Fruit fly (Drosophila melanogaster) whole organism, embryonic: ENCODE results near the gene beag.

Experiments used
- CG10366 ChIP-seq: fragments of 200-800 bp; sonication (Bioruptor generic); IDR thresholded peaks from 2 replicates; pipeline ENCODE4 v1.3.6; 2022; ENCODE audit warnings: missing biosample characterization, missing genetic modification characterization
- CG10462 ChIP-seq: fragments of 200-800 bp; sonication (Bioruptor generic); optimal IDR thresholded peaks from 2 replicates; lab custom pipeline; 2016; ENCODE audit warnings: missing biosample characterization, missing genetic modification characterization
- CG14014 ChIP-seq: fragments of 200-800 bp; sonication (Bioruptor generic); IDR thresholded peaks from 2 replicates; pipeline ENCODE4 v1.3.6; 2022; ENCODE audit warnings: missing biosample characterization, missing genetic modification characterization
- CG15601 ChIP-seq: fragments of 200-800 bp; sonication (Bioruptor generic); optimal IDR thresholded peaks from 3 replicates; lab custom pipeline; 2019; ENCODE audit warnings: missing biosample characterization, mild to moderate bottlenecking, missing genetic modification characterization, moderate library complexity
- CG18262 ChIP-seq: fragments of 200-800 bp; optimal IDR thresholded peaks from 3 replicates; lab custom pipeline; 2019; ENCODE audit warnings: missing biosample characterization, mild to moderate bottlenecking, missing genetic modification characterization, moderate library complexity
- CG18599 ChIP-seq: fragments of 200-800 bp; sonication (Bioruptor generic); optimal IDR thresholded peaks from 3 replicates; lab custom pipeline; 2017; ENCODE audit warnings: missing biosample characterization, missing genetic modification characterization, mild to moderate bottlenecking, moderate library complexity, missing genetic modification reagents
- CG2712 ChIP-seq: fragments of 200-800 bp; optimal IDR thresholded peaks from 3 replicates; lab custom pipeline; 2019; ENCODE audit warnings: missing biosample characterization, mild to moderate bottlenecking, missing genetic modification characterization, moderate library complexity
- CG2889 ChIP-seq: fragments of 200-800 bp; sonication (Bioruptor generic); IDR thresholded peaks from 3 replicates; pipeline ENCODE4 v1.3.6; 2022; ENCODE audit warnings: missing biosample characterization, missing genetic modification characterization
- CG30403 ChIP-seq: fragments of 200-800 bp; sonication (Bioruptor generic); optimal IDR thresholded peaks from 3 replicates; lab custom pipeline; 2016; ENCODE audit warnings: missing biosample characterization, missing genetic modification characterization
- CG31388 ChIP-seq: fragments of 200-800 bp; sonication (Bioruptor generic); optimal IDR thresholded peaks from 2 replicates; lab custom pipeline; 2016; ENCODE audit warnings: missing biosample characterization, missing genetic modification characterization
- CG3407 ChIP-seq: fragments of 200-800 bp; sonication (Bioruptor generic); optimal IDR thresholded peaks from 2 replicates; lab custom pipeline; 2018; ENCODE audit warnings: missing biosample characterization, mild to moderate bottlenecking, missing genetic modification characterization
- CG34376 ChIP-seq: fragments of 200-800 bp; sonication (Bioruptor generic); optimal IDR thresholded peaks from 2 replicates; lab custom pipeline; 2018; ENCODE audit warnings: missing biosample characterization, mild to moderate bottlenecking, missing genetic modification characterization
- CG3726 ChIP-seq: fragments of 200-800 bp; sonication (Bioruptor generic); IDR thresholded peaks from 3 replicates; pipeline ENCODE4, ENCODE4 v1.3.6; 2022; ENCODE audit warnings: missing biosample characterization, missing genetic modification characterization
- CG3995 ChIP-seq: fragments of 200-800 bp; sonication (Bioruptor generic); optimal IDR thresholded peaks from 3 replicates; lab custom pipeline; 2016; ENCODE audit warnings: missing biosample characterization, missing genetic modification characterization
- CG4617 ChIP-seq: fragments of 200-800 bp; sonication (Bioruptor generic); optimal IDR thresholded peaks from 3 replicates; lab custom pipeline; 2016; ENCODE audit warnings: missing biosample characterization, missing genetic modification characterization, borderline replicate concordance
- CG5180 ChIP-seq: fragments of 200-800 bp; sonication (Bioruptor generic); optimal IDR thresholded peaks from 3 replicates; lab custom pipeline; 2017; ENCODE audit warnings: missing biosample characterization, missing genetic modification characterization, mild to moderate bottlenecking, moderate library complexity, missing genetic modification reagents
- CG8944 ChIP-seq: fragments of 200-800 bp; sonication (Bioruptor generic); optimal IDR thresholded peaks from 3 replicates; lab custom pipeline; 2016; ENCODE audit warnings: missing biosample characterization, missing genetic modification characterization
- CG9609 ChIP-seq: fragments of 200-800 bp; sonication (Bioruptor generic); optimal IDR thresholded peaks from 3 replicates; lab custom pipeline; 2016; ENCODE audit warnings: missing biosample characterization, missing genetic modification characterization
- CG9876 ChIP-seq: fragments of 200-800 bp; sonication (Bioruptor generic); optimal IDR thresholded peaks from 2 replicates; lab custom pipeline; 2016; ENCODE audit warnings: missing biosample characterization, missing genetic modification characterization
- Chrac-16 ChIP-seq: fragments of 200-800 bp; sonication (Bioruptor generic); optimal IDR thresholded peaks from 3 replicates; lab custom pipeline; 2016; ENCODE audit warnings: missing biosample characterization, missing genetic modification characterization
- Doc3 ChIP-seq: fragments of 200-800 bp; sonication (Bioruptor generic); IDR thresholded peaks from 3 replicates; pipeline ENCODE4 v1.3.6; 2022; ENCODE audit warnings: missing biosample characterization, missing genetic modification characterization; ENCODE audit not compliant: partially characterized antibody
- Dref ChIP-seq: fragments of 200-800 bp; sonication (Bioruptor generic); IDR thresholded peaks from 2 replicates; pipeline ENCODE4 v1.3.6; 2022; ENCODE audit warnings: missing biosample characterization, missing genetic modification characterization
- Ets65A ChIP-seq: fragments of 200-800 bp; sonication (Bioruptor generic); peaks from one replicate; lab custom pipeline; 2016; ENCODE audit warnings: missing biosample characterization, missing genetic modification characterization
- Fer3 ChIP-seq: fragments of 200-800 bp; sonication (Bioruptor generic); optimal IDR thresholded peaks from 2 replicates; lab custom pipeline; 2018; ENCODE audit warnings: missing biosample characterization, mild to moderate bottlenecking, missing genetic modification characterization, moderate library complexity
- GATAe ChIP-seq: fragments of 200-800 bp; sonication (Bioruptor generic); conservative IDR thresholded peaks from 2 replicates; pipeline ENCODE4 v1.3.6; 2022; ENCODE audit warnings: missing biosample characterization, missing genetic modification characterization
- Hr39 ChIP-seq: fragments of >200 bp; optimal IDR thresholded peaks from 2 replicates; lab custom pipeline; 2017
- Lpt ChIP-seq: fragments of >200 bp; optimal IDR thresholded peaks from 2 replicates; lab custom pipeline; 2018; ENCODE audit warnings: missing biosample characterization, missing genetic modification characterization
- MESR4 ChIP-seq: fragments of 200-800 bp; sonication (Bioruptor generic); optimal IDR thresholded peaks from 2 replicates; lab custom pipeline; 2018; ENCODE audit warnings: missing biosample characterization, mild to moderate bottlenecking, missing genetic modification characterization, moderate library complexity
- Med ChIP-seq: fragments of 200-800 bp; sonication (Bioruptor generic); peaks from one replicate; lab custom pipeline; 2016; ENCODE audit warnings: missing biosample characterization, missing genetic modification characterization, mild to moderate bottlenecking, inconsistent platforms, moderate library complexity
- Ptx1 ChIP-seq: fragments of 200-800 bp; sonication (Bioruptor generic); IDR thresholded peaks from 2 replicates; pipeline ENCODE4 v1.3.6; 2022; ENCODE audit warnings: missing biosample characterization, missing genetic modification characterization
- Sox102F ChIP-seq: fragments of 200-800 bp; sonication (Bioruptor generic); optimal IDR thresholded peaks from 2 replicates; lab custom pipeline; 2018; ENCODE audit warnings: missing biosample characterization, mild to moderate bottlenecking, missing genetic modification characterization, moderate library complexity
- Xrp1 ChIP-seq: fragments of 200-800 bp; sonication (Bioruptor generic); IDR thresholded peaks from 2 replicates; pipeline ENCODE4 v1.3.6; 2022; ENCODE audit warnings: missing biosample characterization, missing genetic modification characterization
- ap ChIP-seq: fragments of 200-800 bp; sonication (Bioruptor generic); IDR thresholded peaks from 2 replicates; pipeline ENCODE4 v1.3.6; 2022; ENCODE audit warnings: missing biosample characterization, missing genetic modification characterization
- az2 ChIP-seq: fragments of 200-800 bp; sonication (Bioruptor generic); optimal IDR thresholded peaks from 3 replicates; lab custom pipeline; 2016; ENCODE audit warnings: missing biosample characterization, missing genetic modification characterization
- crol ChIP-seq: fragments of 200-800 bp; sonication (Bioruptor generic); IDR thresholded peaks from 2 replicates; pipeline ENCODE4 v1.3.6; 2022; ENCODE audit warnings: missing biosample characterization, missing genetic modification characterization
- crp ChIP-seq, 2 experiments: fragments of 200-800 bp; sonication (Bioruptor generic); optimal IDR thresholded peaks; 2 replicates in 1 of 2; 3 replicates in 1 of 2; lab custom pipeline; 2017; ENCODE audit warnings: missing biosample characterization in 2 of 2, missing genetic modification characterization in 2 of 2, mild to moderate bottlenecking in 1 of 2, moderate library complexity in 1 of 2
- dan ChIP-seq: fragments of 200-800 bp; sonication (Bioruptor generic); IDR thresholded peaks from 2 replicates; pipeline ENCODE4 v1.3.6; 2022; ENCODE audit warnings: missing biosample characterization, missing genetic modification characterization
- hth ChIP-seq: fragments of >200 bp; optimal IDR thresholded peaks from 2 replicates; lab custom pipeline; 2017; ENCODE audit warnings: inconsistent platforms
- ind ChIP-seq: fragments of 200-800 bp; sonication (Bioruptor generic); optimal IDR thresholded peaks from 3 replicates; lab custom pipeline; 2016; ENCODE audit warnings: missing biosample characterization, missing genetic modification characterization
- kay ChIP-seq: fragments of 200-800 bp; sonication (Bioruptor generic); optimal IDR thresholded peaks from 2 replicates; lab custom pipeline; 2016; ENCODE audit warnings: missing biosample characterization, missing genetic modification characterization
- lbe ChIP-seq: fragments of 200-800 bp; sonication (Bioruptor generic); optimal IDR thresholded peaks from 2 replicates; lab custom pipeline; 2016; ENCODE audit warnings: missing biosample characterization, mild to moderate bottlenecking, missing genetic modification characterization
- nom ChIP-seq: fragments of 200-800 bp; sonication (Bioruptor generic); optimal IDR thresholded peaks from 2 replicates; lab custom pipeline; 2017; ENCODE audit warnings: missing biosample characterization, missing genetic modification characterization, mild to moderate bottlenecking, moderate library complexity, missing genetic modification reagents
- pros ChIP-seq: fragments of 200-800 bp; sonication (Bioruptor generic); optimal IDR thresholded peaks from 3 replicates; lab custom pipeline; 2019; ENCODE audit warnings: missing biosample characterization, mild to moderate bottlenecking, missing genetic modification characterization, moderate library complexity
- psq ChIP-seq: fragments of 200-800 bp; sonication (Bioruptor generic); optimal IDR thresholded peaks from 2 replicates; lab custom pipeline; 2017; ENCODE audit warnings: missing biosample characterization, missing genetic modification characterization
- row ChIP-seq: fragments of 200-800 bp; sonication (Bioruptor generic); IDR thresholded peaks from 3 replicates; pipeline ENCODE4 v1.3.6; 2022; ENCODE audit warnings: missing biosample characterization, missing genetic modification characterization
- slou ChIP-seq: fragments of 200-800 bp; sonication (Bioruptor generic); optimal IDR thresholded peaks from 3 replicates; lab custom pipeline; 2016; ENCODE audit warnings: missing biosample characterization, missing genetic modification characterization
- so ChIP-seq: fragments of 200-800 bp; sonication (Bioruptor generic); IDR thresholded peaks from 3 replicates; pipeline ENCODE4 v1.3.6; 2022; ENCODE audit warnings: missing biosample characterization, missing genetic modification characterization
- sob ChIP-seq: fragments of 200-800 bp; sonication (Bioruptor generic); IDR thresholded peaks from 2 replicates; pipeline ENCODE4 v1.3.6; 2022; ENCODE audit warnings: missing biosample characterization, missing genetic modification characterization
- vnd ChIP-seq: fragments of 200-800 bp; sonication (Bioruptor generic); IDR thresholded peaks from 3 replicates; pipeline ENCODE4 v1.3.6; 2022; ENCODE audit warnings: missing biosample characterization, missing genetic modification characterization; ENCODE audit not compliant: partially characterized antibody
- zfh1 ChIP-seq: fragments of 200-800 bp; sonication (Bioruptor generic); IDR thresholded peaks from 3 replicates; pipeline ENCODE4 v1.3.6; 2022; ENCODE audit warnings: missing biosample characterization, missing genetic modification characterization
- zfh2 ChIP-seq: fragments of 200-800 bp; sonication (Bioruptor generic); optimal IDR thresholded peaks from 2 replicates; lab custom pipeline; 2016; ENCODE audit warnings: missing biosample characterization, missing genetic modification characterization

The beag gene

dm6 chr3R:9057398-9058058, 7.3 kb downstream of the beag start (continued):
- TF ChIP-seq CG8944 (no peak), Dref (GFP tag; lab: Robert Waterston, UW) (no peak), CG9609 (GFP tag; lab: Kevin White, UChicago) (peak; percentile 36), sob (GFP tag; lab: Robert Waterston, UW) (no peak), lbe (peak; percentile 86), CG18262 (peak; percentile 100), CG14014 (GFP tag; lab: Robert Waterston, UW) (no peak), CG2889 (GFP tag; lab: Robert Waterston, UW) (no peak), row (GFP tag; lab: Robert Waterston, UW) (no peak), nom (peak; percentile 98), CG10462 (GFP tag; lab: Kevin White, UChicago) (peak; percentile 91), CG2712 (tag; lab: Kevin White, UChicago) (peak; percentile 100), hth (no peak), zfh1 (GFP tag; lab: Robert Waterston, UW) (no peak), CG4617 (GFP tag; lab: Kevin White, UChicago) (peak; percentile 52), so (no peak), CG10366 (GFP tag; lab: Robert Waterston, UW) (no peak), MESR4 (peak; percentile 35), zfh2 (peak; percentile 70), pros (peak; percentile 90), CG34376 (peak; percentile 95), az2 (peak; percentile 93), ind (GFP tag; lab: Kevin White, UChicago) (peak; percentile 95), CG5180 (GFP tag; lab: Kevin White, UChicago) (peak; percentile 92), Chrac-16 (GFP tag; lab: Kevin White, UChicago) (peak; percentile 89), Hr39 (lab: Kevin White, UChicago) (no peak), CG9876 (GFP tag; lab: Kevin White, UChicago) (peak; percentile 6), CG3407 (GFP tag; lab: Kevin White, UChicago) (peak; percentile 95), Xrp1 (GFP tag; lab: Robert Waterston, UW) (no peak), ap (GFP tag; lab: Robert Waterston, UW) (no peak), CG15601 (tag; lab: Kevin White, UChicago) (peak; percentile 98), dan (no peak), Ets65A (GFP tag; lab: Kevin White, UChicago) (peak; percentile 95), GATAe (GFP tag; lab: Robert Waterston, UW) (no peak), CG30403 (GFP tag; lab: Kevin White, UChicago) (peak; percentile 98), crol (no peak), CG31388 (GFP tag; lab: Kevin White, UChicago) (peak; percentile 86), CG18599 (GFP tag; lab: Kevin White, UChicago) (peak; percentile 99), Fer3 (peak; percentile 98), crp (GFP tag; optimal IDR thresholded peaks at IDR 0.05; lab: Kevin White, UChicago) (peak in 1 of 2 experiments; percentile 66), kay (GFP tag; lab: Kevin White, UChicago) (peak; percentile 96), Sox102F (GFP tag; lab: Kevin White, UChicago) (peak; percentile 99), CG3995 (peak; percentile 81), Ptx1 (no peak), Lpt (no peak), CG3726 (GFP tag; lab: Robert Waterston, UW) (no peak), Doc3 (no peak), slou (GFP tag; lab: Kevin White, UChicago) (peak; percentile 75), vnd (no peak), psq (GFP tag; lab: Kevin White, UChicago) (peak; percentile 87), Med (GFP tag; lab: Kevin White, UChicago) (peak; percentile 85)
